Fruit fly (Drosophila melanogaster) whole organism, wandering third instar larva: ENCODE data around the gene CG17154.

Experiments
- Abd-B ChIP-seq: fragments of >200 bp; optimal IDR thresholded peaks from 2 replicates; lab custom pipeline; 2017; ENCODE audit warnings: missing biosample characterization, missing genetic modification characterization
- Mio ChIP-seq: sonication (Bioruptor generic); optimal IDR thresholded peaks from 2 replicates; lab custom pipeline; 2016; ENCODE audit warnings: missing biosample characterization, missing genetic modification characterization
- rgr ChIP-seq: fragments of 200-800 bp; sonication (Bioruptor generic); optimal IDR thresholded peaks from 3 replicates; lab custom pipeline; 2016; ENCODE audit warnings: missing biosample characterization, mild to moderate bottlenecking, missing genetic modification characterization

- TF ChIP-seq Abd-B (GFP tag; lab: Kevin White, UChicago) (no peak), rgr (GFP tag; lab: Kevin White, UChicago) (no peak), Mio (GFP tag; lab: Kevin White, UChicago) (no peak)
These were observed 27.7 kb downstream of the CG17154 start, which contains the start of gene vers for dm6 chr3L:12115966-12116735.
